Worm (Caenorhabditis elegans): ENCODE results near the gene C15F1.5.

DNA sequence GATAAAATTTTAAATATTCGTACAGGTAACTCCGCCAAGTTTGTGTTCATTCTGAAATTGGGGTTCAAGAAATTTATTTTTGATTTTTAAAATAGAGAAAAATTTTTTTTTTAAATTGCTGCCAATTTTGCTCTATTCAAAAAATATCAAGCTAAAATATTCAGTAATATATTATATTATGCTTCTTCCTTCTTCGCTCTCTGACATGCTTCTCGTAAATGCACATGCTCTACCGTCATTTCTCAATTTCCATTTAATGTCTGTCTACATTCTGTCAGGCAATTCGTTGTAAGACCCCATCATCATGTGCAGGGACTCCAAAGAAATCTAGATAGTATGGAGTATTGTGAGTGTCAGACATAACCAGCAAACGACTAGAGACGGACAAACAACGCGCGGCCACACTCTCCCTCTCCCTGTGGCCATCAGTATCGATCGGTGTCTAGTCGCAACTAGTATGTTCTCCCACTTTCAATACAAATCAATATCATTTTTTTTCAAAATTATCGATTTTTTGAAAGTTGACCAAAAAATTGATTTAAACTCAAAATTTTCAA lies 19.1 kb downstream of the C15F1.5 start, which contains the start of the genes malt-1 and ceh-38:
- TF ChIP-seq ztf-11 (tag; optimal IDR thresholded peaks at IDR 0.05) (no peak), nhr-237 (tag; optimal IDR thresholded peaks at IDR 0.05) (peak; percentile 58)
